Fruit fly (Drosophila melanogaster): ENCODE results near the gene mfas.

The mfas gene

DNA sequence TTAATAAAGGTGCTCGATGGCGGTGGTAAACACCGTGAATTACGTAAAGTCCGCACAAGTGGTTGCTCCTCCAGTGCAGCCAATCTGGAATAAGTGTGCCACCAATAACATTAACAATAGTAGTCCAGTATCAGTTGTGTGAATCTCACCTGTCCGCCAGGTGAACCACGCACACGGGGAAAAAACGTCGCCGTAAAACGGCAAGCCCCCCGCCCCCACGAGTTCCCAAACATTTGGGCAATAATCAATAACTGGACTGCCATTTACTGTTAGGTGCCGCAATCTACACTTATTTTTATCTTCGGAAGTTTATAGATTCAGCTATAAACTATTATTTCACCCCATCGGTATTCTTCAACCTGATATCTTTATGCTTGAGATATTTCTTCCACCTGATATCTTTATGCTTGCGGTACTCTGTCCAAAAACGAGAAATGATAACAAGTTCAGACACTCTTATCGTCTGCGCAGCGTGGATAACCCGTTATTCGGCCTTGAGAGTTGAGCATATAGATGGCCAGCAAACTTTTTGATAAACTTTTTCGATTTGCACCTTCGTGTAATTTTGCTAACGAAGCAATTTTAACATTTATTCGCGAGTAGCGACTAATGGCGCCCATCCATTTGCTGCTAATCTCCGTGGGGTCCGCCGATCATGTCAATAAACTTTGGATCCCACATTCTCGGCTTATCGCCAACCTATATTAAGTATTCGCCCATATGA, 24.9 kb downstream of the mfas start:
- TF ChIP-seq fkh (GFP tag; optimal IDR thresholded peaks at IDR 0.05) = peak; percentile 38
- TF ChIP-seq salr (GFP tag; optimal IDR thresholded peaks at IDR 0.05) = no peak
- peak; percentile 86 for TF ChIP-seq svp (GFP tag)
- no peak for TF ChIP-seq net (GFP tag; optimal IDR thresholded peaks at IDR 0.05)
- TF ChIP-seq Sox15 (GFP tag; optimal IDR thresholded peaks at IDR 0.05) = no peak
- no peak for TF ChIP-seq CG6854 (GFP tag; optimal IDR thresholded peaks at IDR 0.05)
- no peak for TF ChIP-seq CG8319 (GFP tag; optimal IDR thresholded peaks at IDR 0.05)
- no peak for TF ChIP-seq fd85E (GFP tag; optimal IDR thresholded peaks at IDR 0.05)
- TF ChIP-seq Met (GFP tag; optimal IDR thresholded peaks at IDR 0.05) = no peak
- TF ChIP-seq CG3919 (GFP tag; optimal IDR thresholded peaks at IDR 0.05) = no peak
- peak; percentile 68 for TF ChIP-seq Eip78C (GFP tag)
- peak; percentile 46 for TF ChIP-seq vri (GFP tag; optimal IDR thresholded peaks at IDR 0.05)
- no peak for TF ChIP-seq CG8119 (GFP tag; IDR thresholded peaks at IDR 0.05)

DNA sequence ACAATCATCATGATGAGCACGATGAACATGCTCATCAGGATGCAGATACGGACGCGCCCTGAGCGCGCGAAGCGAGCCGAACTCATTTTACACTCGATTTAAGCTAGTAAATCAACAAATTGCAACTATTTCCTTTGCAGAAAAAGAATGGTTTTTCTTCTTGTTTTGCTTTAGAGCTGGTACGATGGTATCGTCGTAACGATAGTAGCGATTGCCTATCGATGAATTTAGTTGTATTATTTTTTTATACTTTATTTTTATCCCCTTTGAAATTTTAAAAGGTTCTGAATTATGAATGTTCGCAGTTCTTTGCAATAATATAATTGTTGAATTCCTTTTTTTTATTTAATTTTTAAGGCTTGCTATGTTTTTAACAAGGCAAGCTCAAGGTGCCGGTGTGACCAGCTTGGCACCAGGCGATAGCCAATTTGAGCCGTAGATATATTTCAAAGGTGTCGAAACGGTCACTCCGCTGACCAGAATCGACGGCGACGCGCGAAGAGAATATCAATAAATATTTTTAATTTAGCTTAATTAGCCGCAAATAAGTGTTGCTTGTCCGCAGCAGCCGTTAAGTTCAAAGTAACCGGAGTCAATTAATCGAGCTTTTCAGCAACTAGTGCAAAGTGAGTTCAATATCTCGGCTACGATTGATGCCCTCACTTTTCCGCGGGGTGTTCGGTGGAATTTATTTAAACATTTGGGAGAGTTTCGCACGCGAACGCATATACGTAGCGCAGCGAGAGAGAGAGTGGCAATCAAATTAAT, 25.7 kb downstream of the mfas start, which contains the start of the genes CG12213 and GC1:
Gene CG12213, minus strand, starts transcription at position 430 of the 768 bp plus-strand sequence.
Gene GC1, plus strand, starts transcription at position 447 of the 768 bp plus-strand sequence.
- TF ChIP-seq OdsH (GFP tag; optimal IDR thresholded peaks at IDR 0.05) = peak; percentile 24
- TF ChIP-seq CG34406 (GFP tag; optimal IDR thresholded peaks at IDR 0.05) = no peak
- TF ChIP-seq cyc (GFP tag; optimal IDR thresholded peaks at IDR 0.05) = no peak
- TF ChIP-seq topi (GFP tag; optimal IDR thresholded peaks at IDR 0.05) = no peak
- peak; percentile 40 for TF ChIP-seq Met (GFP tag; optimal IDR thresholded peaks at IDR 0.05)
- peak in 1 of 2 experiments; percentile 11 for TF ChIP-seq ss (GFP tag; optimal IDR thresholded peaks at IDR 0.05)
- no peak for TF ChIP-seq CG16779 (tag; optimal IDR thresholded peaks at IDR 0.05)
- TF ChIP-seq CG3919 (GFP tag; optimal IDR thresholded peaks at IDR 0.05) = peak; percentile 33
- TF ChIP-seq CG11294 (GFP tag; IDR thresholded peaks at IDR 0.05) = no peak
- peak; percentile 20 for TF ChIP-seq Hr4 (GFP tag; optimal IDR thresholded peaks at IDR 0.05)
- TF ChIP-seq CG6163 (GFP tag; IDR thresholded peaks at IDR 0.05) = no peak
- peak; percentile 2 for TF ChIP-seq CG6854 (GFP tag; optimal IDR thresholded peaks at IDR 0.05)
- TF ChIP-seq Sox102F (GFP tag; optimal IDR thresholded peaks at IDR 0.05) = no peak
- no peak for TF ChIP-seq spab (GFP tag; optimal IDR thresholded peaks at IDR 0.05)
- TF ChIP-seq CG8632 (GFP tag; optimal IDR thresholded peaks at IDR 0.05) = no peak
- TF ChIP-seq pdm3 (GFP tag; optimal IDR thresholded peaks at IDR 0.05) = no peak
- peak; percentile 31 for TF ChIP-seq esn (GFP tag; optimal IDR thresholded peaks at IDR 0.05)
- no peak for TF ChIP-seq CG6276 (GFP tag; optimal IDR thresholded peaks at IDR 0.05)
- no peak for TF ChIP-seq Sox15 (GFP tag; optimal IDR thresholded peaks at IDR 0.05)
- TF ChIP-seq Gug (GFP tag; IDR thresholded peaks at IDR 0.05) = no peak
- no peak for TF ChIP-seq fd85E (GFP tag; optimal IDR thresholded peaks at IDR 0.05)
- TF ChIP-seq CG8319 (GFP tag; optimal IDR thresholded peaks at IDR 0.05) = no peak
- TF ChIP-seq eg (GFP tag; IDR thresholded peaks at IDR 0.05) = peak; percentile 46; the same call in 1 of the 3 replicates
- TF ChIP-seq CG31627 (GFP tag; optimal IDR thresholded peaks at IDR 0.05) = peak; percentile 16
- no peak for TF ChIP-seq CG6792 (GFP tag; optimal IDR thresholded peaks at IDR 0.05)
- TF ChIP-seq lz (GFP tag; optimal IDR thresholded peaks at IDR 0.05) = peak; percentile 24
- no peak for TF ChIP-seq CG11762 (GFP tag; optimal IDR thresholded peaks at IDR 0.05; ENCODE audit: insufficient read depth)
- peak; percentile 30 for TF ChIP-seq CG32006 (GFP tag; optimal IDR thresholded peaks at IDR 0.05)
- TF ChIP-seq fd59A (GFP tag; optimal IDR thresholded peaks at IDR 0.05) = no peak
- no peak for TF ChIP-seq dac (GFP tag; optimal IDR thresholded peaks at IDR 0.05)
- no peak for TF ChIP-seq Hr38 (GFP tag; optimal IDR thresholded peaks at IDR 0.05)
- TF ChIP-seq svp (GFP tag) = peak; percentile 72
- no peak for TF ChIP-seq acj6 (GFP tag; optimal IDR thresholded peaks at IDR 0.05)
- no peak for TF ChIP-seq Blimp-1 (GFP tag; optimal IDR thresholded peaks at IDR 0.05)
- TF ChIP-seq fkh (GFP tag; optimal IDR thresholded peaks at IDR 0.05) = no peak
- TF ChIP-seq Sox14 (GFP tag; optimal IDR thresholded peaks at IDR 0.05) = peak; percentile 27
- TF ChIP-seq Eip93F (GFP tag; optimal IDR thresholded peaks at IDR 0.05) = peak; percentile 56
- peak; percentile 41 for TF ChIP-seq dsx (GFP tag; optimal IDR thresholded peaks at IDR 0.05; ENCODE audit: poor library complexity, severe bottlenecking)
- peak; percentile 32 for TF ChIP-seq Ets96B (tag; optimal IDR thresholded peaks at IDR 0.05)
- TF ChIP-seq CG8119 (GFP tag; IDR thresholded peaks at IDR 0.05) = no peak
- TF ChIP-seq vri (GFP tag; optimal IDR thresholded peaks at IDR 0.05) = peak; percentile 33
- TF ChIP-seq CG1621 (tag; optimal IDR thresholded peaks at IDR 0.05) = no peak
- no peak for TF ChIP-seq CG9139 (GFP tag; optimal IDR thresholded peaks at IDR 0.05)

Data from whole organism, prepupa.